Worm (Caenorhabditis elegans) whole organism, L1 larva: Measurements from ENCODE around the gene F31E8.4.

Source experiments
- C16A3.4 ChIP-seq: fragments of 150-350 bp; optimal IDR thresholded peaks from 2 replicates; lab custom pipeline; 2014; ENCODE audit warnings: missing biosample characterization, missing genetic modification characterization
- F16B12.6 ChIP-seq: fragments of 150-350 bp; optimal IDR thresholded peaks from 2 replicates; lab custom pipeline; 2014; ENCODE audit warnings: missing biosample characterization, missing genetic modification characterization
- Y116A8C.19 ChIP-seq: sonication (generic microtip); optimal IDR thresholded peaks from 2 replicates; lab custom pipeline; 2016; ENCODE audit warnings: missing compliant biosample characterization, missing genetic modification characterization, borderline replicate concordance
- aly-2 ChIP-seq: fragments of 150-350 bp; optimal IDR thresholded peaks from 2 replicates; lab custom pipeline; 2014; ENCODE audit warnings: missing biosample characterization, missing genetic modification characterization
- blmp-1 ChIP-seq: fragments of 150-350 bp; optimal IDR thresholded peaks from 2 replicates; lab custom pipeline; 2014; ENCODE audit warnings: missing biosample characterization, missing genetic modification characterization
- ceh-8 ChIP-seq: fragments of 200-800 bp; sonication (Bioruptor generic); optimal IDR thresholded peaks from 2 replicates; lab custom pipeline; 2018; ENCODE audit warnings: mild to moderate bottlenecking, missing genetic modification characterization, moderate library complexity, missing compliant biosample characterization
- dpl-1 ChIP-seq, 3 experiments: fragments of 150-350 bp in 2 of 3; sonication (generic microtip) in 1 of 3; optimal IDR thresholded peaks; 2 replicates each; lab custom pipeline; 2014 to 2017; ENCODE audit warnings: missing biosample characterization in 3 of 3, missing genetic modification characterization in 3 of 3, missing genetic modification reagents in 3 of 3
- dsc-1 ChIP-seq: sonication (generic microtip); optimal IDR thresholded peaks from 2 replicates; lab custom pipeline; 2016; ENCODE audit warnings: mild to moderate bottlenecking, missing genetic modification characterization, missing compliant biosample characterization
- efl-1 ChIP-seq, 4 experiments: fragments of 150-350 bp; optimal IDR thresholded peaks in 3 of 4; peaks in 1 of 4; 1 replicate in 1 of 4; 2 replicates in 3 of 4; lab custom pipeline; 2014; ENCODE audit warnings: missing biosample characterization in 2 of 4, missing genetic modification characterization in 2 of 4, missing genetic modification reagents in 2 of 4
- egl-13 ChIP-seq: sonication (generic microtip); optimal IDR thresholded peaks from 2 replicates; lab custom pipeline; 2016; ENCODE audit warnings: missing genotype, missing genetic modification reagents, missing genetic modification characterization, missing compliant biosample characterization
- egl-27 ChIP-seq, 2 experiments: fragments of 150-350 bp in 1 of 2; sonication (generic microtip); optimal IDR thresholded peaks; 3 replicates each; lab custom pipeline; 2017 to 2018; ENCODE audit warnings: missing biosample characterization in 2 of 2, missing genetic modification characterization in 2 of 2, missing genetic modification reagents in 2 of 2
- elt-2 ChIP-seq: sonication (generic microtip); optimal IDR thresholded peaks from 2 replicates; lab custom pipeline; 2016; ENCODE audit warnings: missing genetic modification characterization, mild to moderate bottlenecking, inconsistent platforms, missing compliant biosample characterization, missing genetic modification reagents
- elt-3 ChIP-seq, 6 experiments: fragments of 150-350 bp in 1 of 6; sonication (generic microtip); optimal IDR thresholded peaks; 2 replicates each; lab custom pipeline; 2017 to 2018; ENCODE audit warnings: missing biosample characterization in 6 of 6, missing genetic modification characterization in 6 of 6, inconsistent platforms in 1 of 6
- fos-1 ChIP-seq: fragments of 150-350 bp; optimal IDR thresholded peaks from 2 replicates; lab custom pipeline; 2014; ENCODE audit warnings: missing biosample characterization, missing genetic modification characterization
- grh-1 ChIP-seq: fragments of 200-800 bp; sonication (Bioruptor generic); IDR thresholded peaks from 2 replicates; pipeline ENCODE4 v1.3.6; 2022; ENCODE audit warnings: missing genetic modification reagents, missing genetic modification characterization, missing compliant biosample characterization
- hpl-2 ChIP-seq: fragments of 150-350 bp; optimal IDR thresholded peaks from 2 replicates; lab custom pipeline; 2014; ENCODE audit warnings: missing biosample characterization, missing genetic modification reagents, missing genetic modification characterization
- irx-1 ChIP-seq: sonication (generic microtip); optimal IDR thresholded peaks from 2 replicates; lab custom pipeline; 2016; ENCODE audit warnings: missing genetic modification characterization, missing compliant biosample characterization
- jun-1 ChIP-seq: fragments of 150-350 bp; optimal IDR thresholded peaks from 2 replicates; lab custom pipeline; 2014; ENCODE audit warnings: missing biosample characterization, missing genetic modification reagents, missing genetic modification characterization
- lin-13 ChIP-seq: fragments of 150-350 bp; optimal IDR thresholded peaks from 2 replicates; lab custom pipeline; 2014; ENCODE audit warnings: missing biosample characterization, missing genetic modification reagents, missing genetic modification characterization
- lin-14 ChIP-seq: fragments of 200-800 bp; sonication (Bioruptor generic); optimal IDR thresholded peaks from 2 replicates; lab custom pipeline; 2018; ENCODE audit warnings: mild to moderate bottlenecking, missing genetic modification characterization, moderate library complexity, missing compliant biosample characterization
- lin-35 ChIP-seq, 2 experiments: fragments of 150-350 bp; optimal IDR thresholded peaks; 2 replicates each; lab custom pipeline; 2014; ENCODE audit warnings: missing biosample characterization in 2 of 2, missing genetic modification characterization in 2 of 2, missing genetic modification reagents in 2 of 2
- lin-39 ChIP-seq: fragments of 150-350 bp; optimal IDR thresholded peaks from 2 replicates; lab custom pipeline; 2014; ENCODE audit warnings: missing biosample characterization, missing genetic modification reagents, missing genetic modification characterization
- lsy-2 ChIP-seq, 2 experiments: fragments of 150-350 bp; optimal IDR thresholded peaks; 2 replicates each; lab custom pipeline; 2014; ENCODE audit warnings: missing biosample characterization in 2 of 2, missing genetic modification characterization in 2 of 2
- mdl-1 ChIP-seq, 2 experiments: fragments of 150-350 bp; optimal IDR thresholded peaks; 2 replicates each; lab custom pipeline; 2014 to 2017; ENCODE audit warnings: missing biosample characterization in 2 of 2, missing genetic modification characterization in 2 of 2, inconsistent platforms in 1 of 2
- mep-1 ChIP-seq: fragments of 150-350 bp; optimal IDR thresholded peaks from 2 replicates; lab custom pipeline; 2014; ENCODE audit warnings: missing biosample characterization, missing genetic modification characterization
- nhr-12 ChIP-seq: sonication (generic microtip); optimal IDR thresholded peaks from 2 replicates; lab custom pipeline; 2017; ENCODE audit warnings: missing biosample characterization, missing genetic modification characterization
- nhr-19 ChIP-seq: fragments of 200-800 bp; sonication (Bioruptor generic); conservative IDR thresholded peaks from 2 replicates; pipeline ENCODE4 v1.3.6; 2022; ENCODE audit warnings: missing genetic modification characterization, missing compliant biosample characterization
- nhr-20 ChIP-seq: sonication (generic microtip); optimal IDR thresholded peaks from 2 replicates; lab custom pipeline; 2016; ENCODE audit warnings: mild to moderate bottlenecking, missing genetic modification characterization, missing compliant biosample characterization
- nhr-237 ChIP-seq: fragments of 150-350 bp; optimal IDR thresholded peaks from 2 replicates; lab custom pipeline; 2014; ENCODE audit warnings: missing biosample characterization, missing genetic modification characterization
- nhr-47 ChIP-seq: sonication (generic microtip); optimal IDR thresholded peaks from 2 replicates; lab custom pipeline; 2016; ENCODE audit warnings: mild to moderate bottlenecking, missing genetic modification characterization, moderate library complexity, missing compliant biosample characterization
- nhr-71 ChIP-seq: sonication (generic microtip); optimal IDR thresholded peaks from 2 replicates; lab custom pipeline; 2016; ENCODE audit warnings: mild to moderate bottlenecking, missing genetic modification characterization, moderate library complexity, missing compliant biosample characterization
- nhr-77 ChIP-seq: fragments of 150-350 bp; optimal IDR thresholded peaks from 2 replicates; lab custom pipeline; 2014; ENCODE audit warnings: missing biosample characterization, missing genetic modification characterization
- nhr-84 ChIP-seq: sonication (generic microtip); optimal IDR thresholded peaks from 2 replicates; lab custom pipeline; 2017; ENCODE audit warnings: missing biosample characterization, missing genetic modification characterization
- nhr-85 ChIP-seq: sonication (generic microtip); peaks from one replicate; lab custom pipeline; 2016; ENCODE audit warnings: missing genetic modification characterization, inconsistent platforms, missing compliant biosample characterization
- nhr-90 ChIP-seq: sonication (generic microtip); optimal IDR thresholded peaks from 2 replicates; lab custom pipeline; 2016; ENCODE audit warnings: mild to moderate bottlenecking, missing genetic modification characterization, missing compliant biosample characterization; ENCODE audit not compliant: poor library complexity
- pag-3 ChIP-seq: sonication (generic microtip); optimal IDR thresholded peaks from 2 replicates; lab custom pipeline; 2017; ENCODE audit warnings: missing genetic modification characterization, mild to moderate bottlenecking, missing compliant biosample characterization, antibody characterized with exemption, borderline replicate concordance; ENCODE audit not compliant: insufficient read depth
- pax-3 ChIP-seq: fragments of 200-800 bp; sonication (Bioruptor generic); optimal IDR thresholded peaks from 2 replicates; lab custom pipeline; 2018; ENCODE audit warnings: mild to moderate bottlenecking, missing genetic modification characterization, moderate library complexity, missing compliant biosample characterization
- rnt-1 ChIP-seq: sonication (generic microtip); optimal IDR thresholded peaks from 2 replicates; lab custom pipeline; 2016; ENCODE audit warnings: mild to moderate bottlenecking, missing genetic modification characterization, moderate library complexity, missing compliant biosample characterization
- skn-1 ChIP-seq: fragments of 150-350 bp; optimal IDR thresholded peaks from 2 replicates; lab custom pipeline; 2014; ENCODE audit warnings: missing biosample characterization, missing genetic modification characterization
- snpc-4 ChIP-seq: fragments of 150-350 bp; optimal IDR thresholded peaks from 2 replicates; lab custom pipeline; 2014; ENCODE audit warnings: missing biosample characterization, missing genetic modification characterization
- snu-23 ChIP-seq: sonication (generic microtip); optimal IDR thresholded peaks from 2 replicates; lab custom pipeline; 2016; ENCODE audit warnings: missing genetic modification characterization, missing compliant biosample characterization
- tbx-2 ChIP-seq: sonication (generic microtip); optimal IDR thresholded peaks from 2 replicates; lab custom pipeline; 2016; ENCODE audit warnings: missing genetic modification characterization, missing compliant biosample characterization
- unc-130 ChIP-seq: fragments of 150-350 bp; optimal IDR thresholded peaks from 2 replicates; lab custom pipeline; 2017; ENCODE audit warnings: missing biosample characterization, missing genetic modification characterization, inconsistent platforms
- unc-62 ChIP-seq: fragments of 150-350 bp; optimal IDR thresholded peaks from 2 replicates; lab custom pipeline; 2014; ENCODE audit warnings: missing biosample characterization, missing genetic modification reagents, missing genetic modification characterization
- vab-15 ChIP-seq: sonication (generic microtip); optimal IDR thresholded peaks from 2 replicates; lab custom pipeline; 2017; ENCODE audit warnings: missing genotype, mild to moderate bottlenecking, missing genetic modification characterization, missing compliant biosample characterization
- ztf-11 ChIP-seq, 2 experiments: sonication (generic microtip); optimal IDR thresholded peaks; 2 replicates each; lab custom pipeline; 2016 to 2017; ENCODE audit warnings: missing genetic modification characterization in 2 of 2, missing biosample characterization in 1 of 2, missing compliant biosample characterization in 1 of 2
- ztf-4 ChIP-seq: fragments of 150-350 bp; optimal IDR thresholded peaks from 2 replicates; lab custom pipeline; 2014; ENCODE audit warnings: missing biosample characterization, missing genetic modification characterization

F31E8.4 gene

ce11 chrII:6847917-6848379 lies 48.0 kb upstream of the F31E8.4 start, which contains the start of gene tbc-6:
Gene tbc-6, plus strand, starts transcription at chrII:6848124.
- TF ChIP-seq nhr-90 (tag; lab: Kevin White, UChicago) (peak; percentile 57), irx-1 (tag; lab: Kevin White, UChicago) (peak; percentile 50), C16A3.4 (tag; lab: Kevin White, UChicago) (peak; percentile 25), mdl-1 (tag; optimal IDR thresholded peaks at IDR 0.05; lab: Kevin White, UChicago) (peak in 1 of 2 experiments; percentile 23), ceh-8 (GFP tag; lab: Kevin White, UChicago) (no peak), Y116A8C.19 (tag; lab: Kevin White, UChicago) (no peak), lin-35 (GFP tag; optimal IDR thresholded peaks at IDR 0.05; lab: Kevin White, UChicago) (peak in 1 of 2 experiments; percentile 22), nhr-71 (peak; percentile 85), grh-1 (GFP tag; lab: Robert Waterston, UW) (peak; percentile 28; the same call in 1 of the 2 replicates), pag-3 (no peak), skn-1 (tag; lab: Kevin White, UChicago) (no peak), lin-14 (peak; percentile 89), egl-13 (no peak), snu-23 (GFP tag; lab: Kevin White, UChicago) (peak; percentile 61), nhr-237 (tag; lab: Kevin White, UChicago) (no peak), F16B12.6 (no peak), elt-2 (tag; lab: Kevin White, UChicago) (peak; percentile 17), dsc-1 (tag; lab: Kevin White, UChicago) (peak; percentile 14), unc-130 (peak; percentile 36), vab-15 (tag; lab: Kevin White, UChicago) (peak; percentile 80), aly-2 (peak; percentile 58), nhr-85 (tag; lab: Kevin White, UChicago) (peak; percentile 97), jun-1 (tag; lab: Kevin White, UChicago) (no peak), unc-62 (GFP tag; lab: Kevin White, UChicago) (no peak), blmp-1 (tag; lab: Kevin White, UChicago) (peak; percentile 93), ztf-4 (peak; percentile 8), pax-3 (tag; lab: Kevin White, UChicago) (no peak), egl-27 (tag; optimal IDR thresholded peaks at IDR 0.05; lab: Kevin White, UChicago) (peak; percentile 19 to 58), nhr-20 (peak; percentile 87), tbx-2 (peak; percentile 71), dpl-1 (GFP tag; optimal IDR thresholded peaks at IDR 0.05; lab: Kevin White, UChicago) (peak in 1 of 3 experiments; percentile 21), hpl-2 (no peak), nhr-47 (tag; lab: Kevin White, UChicago) (peak; percentile 51), fos-1 (peak; percentile 27), lin-39 (tag; lab: Kevin White, UChicago) (peak; percentile 45), mep-1 (tag; lab: Kevin White, UChicago) (peak; percentile 83), lsy-2 (tag; optimal IDR thresholded peaks at IDR 0.05; lab: Kevin White, UChicago) (peak; percentile 15 to 64), lin-13 (peak; percentile 36), rnt-1 (peak; percentile 36), nhr-84 (tag; lab: Kevin White, UChicago) (no peak), elt-3 (tag; optimal IDR thresholded peaks at IDR 0.05; lab: Kevin White, UChicago) (peak in 3 of 6 experiments; percentile 87 to 95 (median 89)), efl-1 (optimal IDR thresholded peaks at IDR 0.05; lab: Kevin White, UChicago) (peak in 1 of 2 experiments; percentile 30), efl-1 (GFP tag; optimal IDR thresholded peaks at IDR 0.05 in 1 of 2; lab: Kevin White, UChicago) (peak in 1 of 2 experiments; percentile 88), nhr-77 (peak; percentile 17), nhr-12 (tag; lab: Kevin White, UChicago) (no peak), nhr-19 (GFP tag; lab: Robert Waterston, UW) (peak; percentile 67), ztf-11 (tag; optimal IDR thresholded peaks at IDR 0.05; lab: Kevin White, UChicago) (no peak), snpc-4 (tag; lab: Kevin White, UChicago) (no peak)
